Fruit fly (Drosophila melanogaster) whole organism, embryonic: ENCODE data around the gene eas.
A peak's percentile ranks its signal among the peaks of the same experiment; 100 is the strongest.

Experiments
- Ada2b ChIP-seq: fragments of 200-800 bp; sonication (Bioruptor generic); IDR thresholded peaks from 2 replicates; pipeline ENCODE4 v1.3.6; 2022; ENCODE audit warnings: missing biosample characterization, missing genetic modification characterization
- Bdp1 ChIP-seq: fragments of 200-800 bp; sonication (Bioruptor generic); optimal IDR thresholded peaks from 3 replicates; lab custom pipeline; 2016; ENCODE audit warnings: missing biosample characterization, missing genetic modification characterization
- Bgb ChIP-seq: fragments of 200-800 bp; sonication (Bioruptor generic); IDR thresholded peaks from 2 replicates; pipeline ENCODE4 v1.3.6; 2022; ENCODE audit warnings: missing biosample characterization, missing genetic modification characterization; ENCODE audit not compliant: partially characterized antibody
- CG11560 ChIP-seq: fragments of 200-800 bp; sonication (Bioruptor generic); IDR thresholded peaks from 3 replicates; pipeline ENCODE4 v1.3.6; 2022; ENCODE audit warnings: missing biosample characterization, missing genetic modification characterization
- CG11723 ChIP-seq: fragments of 200-800 bp; sonication (Bioruptor generic); optimal IDR thresholded peaks from 2 replicates; lab custom pipeline; 2017; ENCODE audit warnings: missing biosample characterization, mild to moderate bottlenecking, missing genetic modification characterization
- CG12071 ChIP-seq: fragments of 200-800 bp; sonication (Bioruptor generic); optimal IDR thresholded peaks from 3 replicates; lab custom pipeline; 2018; ENCODE audit warnings: missing biosample characterization, mild to moderate bottlenecking, missing genetic modification characterization
- CG13296 ChIP-seq: fragments of 200-800 bp; sonication (Bioruptor generic); optimal IDR thresholded peaks from 3 replicates; lab custom pipeline; 2018; ENCODE audit warnings: missing biosample characterization, mild to moderate bottlenecking, missing genetic modification characterization
- CG13424 ChIP-seq: fragments of 200-800 bp; sonication (Bioruptor generic); optimal IDR thresholded peaks from 2 replicates; lab custom pipeline; 2019; ENCODE audit warnings: missing biosample characterization, mild to moderate bottlenecking, missing genetic modification characterization, moderate library complexity
- CG1602 ChIP-seq: fragments of 200-800 bp; sonication (Bioruptor generic); optimal IDR thresholded peaks from 3 replicates; lab custom pipeline; 2016; ENCODE audit warnings: missing biosample characterization, missing genetic modification characterization
- CG16779 ChIP-seq: fragments of 200-800 bp; sonication (Bioruptor generic); IDR thresholded peaks from 2 replicates; pipeline ENCODE4 v1.3.6; 2022; ENCODE audit warnings: missing biosample characterization, missing genetic modification characterization
- CG16815 ChIP-seq: fragments of 200-800 bp; sonication (Bioruptor generic); optimal IDR thresholded peaks from 3 replicates; lab custom pipeline; 2017; ENCODE audit warnings: missing biosample characterization, mild to moderate bottlenecking, missing genetic modification characterization
- CG17359 ChIP-seq: fragments of 200-800 bp; sonication (Bioruptor generic); optimal IDR thresholded peaks from 3 replicates; lab custom pipeline; 2018; ENCODE audit warnings: missing biosample characterization, mild to moderate bottlenecking, missing genetic modification characterization, moderate library complexity
- CG17385 ChIP-seq: fragments of 200-800 bp; sonication (Bioruptor generic); optimal IDR thresholded peaks from 3 replicates; lab custom pipeline; 2018; ENCODE audit warnings: missing biosample characterization, mild to moderate bottlenecking, missing genetic modification characterization
- CG17829 ChIP-seq: fragments of 200-800 bp; optimal IDR thresholded peaks from 2 replicates; lab custom pipeline; 2019; ENCODE audit warnings: missing biosample characterization, mild to moderate bottlenecking, missing genetic modification characterization, moderate library complexity
- CG18011 ChIP-seq: fragments of 200-800 bp; sonication (Bioruptor generic); optimal IDR thresholded peaks from 2 replicates; lab custom pipeline; 2017; ENCODE audit warnings: missing biosample characterization, missing genetic modification characterization, mild to moderate bottlenecking, moderate library complexity, missing genotype
- CG32767 ChIP-seq: fragments of 200-800 bp; sonication (Bioruptor generic); IDR thresholded peaks from 2 replicates; pipeline ENCODE4 v1.3.6; 2022; ENCODE audit warnings: missing biosample characterization, missing genetic modification characterization
- CG34224 ChIP-seq: fragments of 200-800 bp; sonication (Bioruptor generic); IDR thresholded peaks from 3 replicates; pipeline ENCODE4 v1.3.6; 2022; ENCODE audit warnings: missing biosample characterization, missing genetic modification characterization; ENCODE audit not compliant: partially characterized antibody
- CG42726 ChIP-seq: fragments of 200-800 bp; sonication (Bioruptor generic); IDR thresholded peaks from 2 replicates; pipeline ENCODE4 v1.3.6; 2022; ENCODE audit warnings: missing biosample characterization, missing genetic modification characterization; ENCODE audit not compliant: partially characterized antibody
- CG4617 ChIP-seq: fragments of 200-800 bp; sonication (Bioruptor generic); optimal IDR thresholded peaks from 3 replicates; lab custom pipeline; 2016; ENCODE audit warnings: missing biosample characterization, missing genetic modification characterization, borderline replicate concordance
- CG4707 ChIP-seq: fragments of 200-800 bp; sonication (Bioruptor generic); optimal IDR thresholded peaks from 2 replicates; lab custom pipeline; 2018; ENCODE audit warnings: missing biosample characterization, mild to moderate bottlenecking, missing genetic modification characterization, moderate library complexity
- CG4854 ChIP-seq: fragments of 200-800 bp; sonication (Bioruptor generic); optimal IDR thresholded peaks from 2 replicates; lab custom pipeline; 2016; ENCODE audit warnings: missing biosample characterization, missing genetic modification characterization, inconsistent platforms
- CG6765 ChIP-seq: fragments of 200-800 bp; sonication (Bioruptor generic); optimal IDR thresholded peaks from 3 replicates; lab custom pipeline; 2017; ENCODE audit warnings: missing biosample characterization, mild to moderate bottlenecking, missing genetic modification characterization
- CG7271 ChIP-seq: fragments of 200-800 bp; sonication (Bioruptor generic); optimal IDR thresholded peaks from 2 replicates; lab custom pipeline; 2018; ENCODE audit warnings: missing biosample characterization, mild to moderate bottlenecking, missing genetic modification characterization, moderate library complexity
- CG7963 ChIP-seq: fragments of 200-800 bp; sonication (Bioruptor generic); IDR thresholded peaks from 3 replicates; pipeline ENCODE4 v1.3.6; 2022; ENCODE audit warnings: missing biosample characterization, missing genetic modification characterization; ENCODE audit not compliant: partially characterized antibody
- CG8281 ChIP-seq: fragments of 200-800 bp; sonication (Bioruptor generic); optimal IDR thresholded peaks from 2 replicates; lab custom pipeline; 2018; ENCODE audit warnings: missing biosample characterization, mild to moderate bottlenecking, missing genetic modification characterization, moderate library complexity
- CG8388 ChIP-seq: fragments of 200-800 bp; sonication (Bioruptor generic); optimal IDR thresholded peaks from 2 replicates; lab custom pipeline; 2019; ENCODE audit warnings: missing biosample characterization, mild to moderate bottlenecking, missing genetic modification characterization, moderate library complexity
- CG9876 ChIP-seq: fragments of 200-800 bp; sonication (Bioruptor generic); optimal IDR thresholded peaks from 2 replicates; lab custom pipeline; 2016; ENCODE audit warnings: missing biosample characterization, missing genetic modification characterization
- CHES-1-like ChIP-seq: fragments of 200-800 bp; sonication (Bioruptor generic); optimal IDR thresholded peaks from 2 replicates; lab custom pipeline; 2016; ENCODE audit warnings: missing biosample characterization, missing genetic modification characterization
- Dek ChIP-seq: fragments of 200-800 bp; sonication (Bioruptor generic); optimal IDR thresholded peaks from 3 replicates; lab custom pipeline; 2019; ENCODE audit warnings: missing biosample characterization, mild to moderate bottlenecking, missing genetic modification characterization, moderate library complexity
- Dfd ChIP-seq, 2 experiments: fragments of >200 bp; optimal IDR thresholded peaks; 2 replicates each; lab custom pipeline; 2017; ENCODE audit warnings: missing biosample characterization in 2 of 2, missing genetic modification characterization in 2 of 2
- Ets65A ChIP-seq: fragments of 200-800 bp; sonication (Bioruptor generic); peaks from one replicate; lab custom pipeline; 2016; ENCODE audit warnings: missing biosample characterization, missing genetic modification characterization
- Max ChIP-seq: fragments of 200-800 bp; sonication (Bioruptor generic); optimal IDR thresholded peaks from 2 replicates; lab custom pipeline; 2016; ENCODE audit warnings: missing biosample characterization, mild to moderate bottlenecking, missing genetic modification characterization
- NC2α ChIP-seq: fragments of 200-800 bp; sonication (Bioruptor generic); optimal IDR thresholded peaks from 2 replicates; lab custom pipeline; 2016; ENCODE audit warnings: missing biosample characterization, missing genetic modification characterization
- NC2β ChIP-seq: fragments of 200-800 bp; sonication (Bioruptor generic); optimal IDR thresholded peaks from 2 replicates; lab custom pipeline; 2016; ENCODE audit warnings: missing biosample characterization, missing genetic modification characterization
- Neu2 ChIP-seq: fragments of 200-800 bp; sonication (Bioruptor generic); optimal IDR thresholded peaks from 3 replicates; lab custom pipeline; 2016; ENCODE audit warnings: missing biosample characterization, missing genetic modification characterization, borderline replicate concordance
- Oaz ChIP-seq: fragments of 200-800 bp; sonication (Bioruptor generic); IDR thresholded peaks from 2 replicates; pipeline ENCODE4 v1.3.6; 2022; ENCODE audit warnings: missing biosample characterization, missing genetic modification characterization
- Six4 ChIP-seq: fragments of 200-800 bp; sonication (Bioruptor generic); optimal IDR thresholded peaks from 2 replicates; lab custom pipeline; 2016; ENCODE audit warnings: missing biosample characterization, missing genetic modification characterization
- Spps ChIP-seq: fragments of 200-800 bp; sonication (Bioruptor generic); optimal IDR thresholded peaks from 2 replicates; lab custom pipeline; 2018; ENCODE audit warnings: missing biosample characterization, mild to moderate bottlenecking, missing genetic modification characterization
- ap ChIP-seq: fragments of 200-800 bp; sonication (Bioruptor generic); IDR thresholded peaks from 2 replicates; pipeline ENCODE4 v1.3.6; 2022; ENCODE audit warnings: missing biosample characterization, missing genetic modification characterization
- az2 ChIP-seq: fragments of 200-800 bp; sonication (Bioruptor generic); optimal IDR thresholded peaks from 3 replicates; lab custom pipeline; 2016; ENCODE audit warnings: missing biosample characterization, missing genetic modification characterization
- bcd ChIP-seq: fragments of 200-800 bp; sonication (Bioruptor generic); optimal IDR thresholded peaks from 2 replicates; lab custom pipeline; 2017; ENCODE audit warnings: missing biosample characterization, mild to moderate bottlenecking, missing genetic modification characterization
- dysf ChIP-seq: fragments of 200-800 bp; sonication (Bioruptor generic); IDR thresholded peaks from 3 replicates; pipeline ENCODE4 v1.3.6; 2022; ENCODE audit warnings: missing biosample characterization, missing genetic modification characterization
- her ChIP-seq: fragments of 200-800 bp; sonication (Bioruptor generic); optimal IDR thresholded peaks from 2 replicates; lab custom pipeline; 2016; ENCODE audit warnings: missing biosample characterization, missing genetic modification characterization
- kah ChIP-seq: fragments of 200-800 bp; sonication (Bioruptor generic); optimal IDR thresholded peaks from 2 replicates; lab custom pipeline; 2018; ENCODE audit warnings: missing biosample characterization, mild to moderate bottlenecking, missing genetic modification characterization
- lilli ChIP-seq: fragments of 200-800 bp; sonication (Bioruptor generic); optimal IDR thresholded peaks from 3 replicates; lab custom pipeline; 2016; ENCODE audit warnings: missing biosample characterization, missing genetic modification characterization
- p53 ChIP-seq: fragments of 200-800 bp; sonication (Bioruptor generic); optimal IDR thresholded peaks from 2 replicates; lab custom pipeline; 2016; ENCODE audit warnings: missing biosample characterization, missing genetic modification characterization
- pros ChIP-seq: fragments of 200-800 bp; sonication (Bioruptor generic); optimal IDR thresholded peaks from 3 replicates; lab custom pipeline; 2019; ENCODE audit warnings: missing biosample characterization, mild to moderate bottlenecking, missing genetic modification characterization, moderate library complexity
- pzg ChIP-seq: fragments of 200-800 bp; sonication (Bioruptor generic); optimal IDR thresholded peaks from 3 replicates; lab custom pipeline; 2018; ENCODE audit warnings: missing biosample characterization, mild to moderate bottlenecking, missing genetic modification characterization, moderate library complexity
- tx ChIP-seq: fragments of 200-800 bp; sonication (Bioruptor generic); optimal IDR thresholded peaks from 2 replicates; lab custom pipeline; 2016; ENCODE audit warnings: missing biosample characterization, missing genetic modification characterization

The eas gene

DNA sequence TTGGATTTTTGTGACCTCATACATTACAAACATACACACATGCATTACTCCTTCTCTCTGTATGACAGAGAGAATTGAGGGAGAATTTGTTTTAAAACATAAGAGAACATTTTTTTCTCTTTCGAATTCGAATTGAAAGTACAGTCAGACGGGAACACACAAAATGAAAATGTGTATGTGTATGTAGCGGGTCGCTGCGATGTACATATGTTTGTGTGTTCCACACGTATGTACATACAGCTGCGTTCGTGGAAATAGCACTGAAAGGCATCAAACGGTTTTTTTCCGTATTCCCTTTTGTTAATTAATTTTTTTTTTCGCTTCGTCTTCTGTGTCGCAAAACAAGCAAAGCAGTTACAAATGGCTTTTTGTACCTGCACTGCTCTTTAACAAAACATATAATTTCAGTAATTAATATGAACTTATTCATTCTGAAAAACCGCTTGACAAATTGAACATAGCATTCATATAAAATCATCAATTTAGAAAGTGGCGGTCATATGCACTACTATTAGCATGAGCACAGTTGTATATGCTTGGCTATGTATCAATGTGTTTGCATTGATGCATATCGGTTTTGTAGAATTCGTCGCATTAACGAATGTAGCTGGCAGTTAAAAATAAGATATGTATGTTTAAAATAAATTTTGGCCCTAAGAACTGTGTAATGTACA, 54.6 kb downstream of the eas start (continued):
- TF ChIP-seq CG13424 (tag; lab: Kevin White, UChicago) = peak; percentile 98
- peak; percentile 75 for TF ChIP-seq CG7271 (tag; lab: Kevin White, UChicago)
- TF ChIP-seq CG8388 = peak; percentile 96
- TF ChIP-seq Ada2b (GFP tag; lab: Robert Waterston, UW) = peak; percentile 88
- TF ChIP-seq ap = peak; percentile 73
- peak; percentile 90 for TF ChIP-seq Neu2 (GFP tag; lab: Kevin White, UChicago)
- peak; percentile 95 for TF ChIP-seq CG17359
- peak; percentile 91 for TF ChIP-seq her (GFP tag; lab: Kevin White, UChicago)
- no peak for TF ChIP-seq CG42726 (GFP tag; lab: Robert Waterston, UW)
- peak; percentile 86 for TF ChIP-seq CG18011 (GFP tag; lab: Kevin White, UChicago)
- peak; percentile 91 for TF ChIP-seq CG32767
- peak; percentile 96 for TF ChIP-seq CG17829 (tag; lab: Kevin White, UChicago)
- TF ChIP-seq Dfd (GFP tag; optimal IDR thresholded peaks at IDR 0.05; lab: Kevin White, UChicago) = no peak
- peak; percentile 95 for TF ChIP-seq CHES-1-like
- TF ChIP-seq Max (GFP tag; lab: Kevin White, UChicago) = peak; percentile 97
- TF ChIP-seq CG4617 (GFP tag; lab: Kevin White, UChicago) = peak; percentile 54
- TF ChIP-seq Spps (tag; lab: Kevin White, UChicago) = peak; percentile 93
- peak; percentile 94 for TF ChIP-seq CG11723 (GFP tag; lab: Kevin White, UChicago)
- TF ChIP-seq CG1602 (GFP tag; lab: Kevin White, UChicago) = peak; percentile 91
- TF ChIP-seq CG12071 (GFP tag; lab: Kevin White, UChicago) = peak; percentile 92
- TF ChIP-seq CG34224 (GFP tag; lab: Robert Waterston, UW) = no peak
- peak; percentile 98 for TF ChIP-seq CG13296
- peak; percentile 93 for TF ChIP-seq CG4854 (GFP tag; lab: Kevin White, UChicago)
- no peak; the same call in 1 of the 3 replicates for TF ChIP-seq CG11560 (tag; lab: Robert Waterston, UW)
- peak; percentile 87 for TF ChIP-seq Bdp1 (GFP tag; lab: Kevin White, UChicago)
- TF ChIP-seq pros = peak; percentile 85
- peak; percentile 81 for TF ChIP-seq p53 (GFP tag; lab: Kevin White, UChicago)
- peak; percentile 94 for TF ChIP-seq CG6765 (GFP tag; lab: Kevin White, UChicago)
- TF ChIP-seq CG4707 (GFP tag; lab: Kevin White, UChicago) = peak; percentile 88
- TF ChIP-seq Six4 (GFP tag; lab: Kevin White, UChicago) = peak; percentile 92
- peak; percentile 96 for TF ChIP-seq dysf (GFP tag; lab: Robert Waterston, UW)
- peak; percentile 19 for TF ChIP-seq pzg (GFP tag; lab: Kevin White, UChicago)
- peak; percentile 97 for TF ChIP-seq lilli (GFP tag; lab: Kevin White, UChicago)
- 0 out of 2 replicates have a peak, but pooled peaks have one; percentile 45 for TF ChIP-seq CG16779
- peak; percentile 93 for TF ChIP-seq kah (GFP tag; lab: Kevin White, UChicago)
- TF ChIP-seq bcd (GFP tag; lab: Kevin White, UChicago) = peak; percentile 96
- peak; percentile 92 for TF ChIP-seq NC2α (GFP tag; lab: Kevin White, UChicago)
- TF ChIP-seq Oaz (GFP tag; lab: Robert Waterston, UW) = peak; percentile 83
- peak; percentile 96 for TF ChIP-seq tx (GFP tag; lab: Kevin White, UChicago)
- no peak for TF ChIP-seq Bgb (GFP tag; lab: Robert Waterston, UW)
- TF ChIP-seq Ets65A (GFP tag; lab: Kevin White, UChicago) = peak; percentile 99
- peak; percentile 94 for TF ChIP-seq CG17385
- peak; percentile 90 for TF ChIP-seq NC2β (GFP tag; lab: Kevin White, UChicago)
- peak; percentile 91 for TF ChIP-seq CG9876
- TF ChIP-seq CG16815 (GFP tag; lab: Kevin White, UChicago) = peak; percentile 93
- peak; percentile 96 for TF ChIP-seq Dek (tag; lab: Kevin White, UChicago)
- no peak for TF ChIP-seq CG7963
- peak; percentile 91 for TF ChIP-seq CG8281 (tag; lab: Kevin White, UChicago)
- TF ChIP-seq az2 = peak; percentile 94
